Fruit fly (Drosophila melanogaster): Measurements from ENCODE around the gene CG14780.
A peak's percentile ranks its signal among the peaks of the same experiment; 100 is the strongest.

The CG14780 gene

dm6 chrX:1517618-1518017, 45.3 kb downstream of the CG14780 start (continued):
- TF ChIP-seq Atf6 (GFP tag; IDR thresholded peaks at IDR 0.05) (peak; percentile 63), CG3281 (GFP tag; optimal IDR thresholded peaks at IDR 0.05) (peak; percentile 4), Atf3 (GFP tag; optimal IDR thresholded peaks at IDR 0.05) (no peak), dm (GFP tag; optimal IDR thresholded peaks at IDR 0.05) (peak; percentile 7), kni (GFP tag; optimal IDR thresholded peaks at IDR 0.05) (peak; percentile 99), chif (GFP tag; optimal IDR thresholded peaks at IDR 0.05) (no peak), CG12104 (GFP tag; optimal IDR thresholded peaks at IDR 0.05) (no peak), CG17359 (tag; optimal IDR thresholded peaks at IDR 0.05) (no peak), CG7963 (GFP tag; IDR thresholded peaks at IDR 0.05; ENCODE audit: partially characterized antibody) (peak; percentile 76), repo (GFP tag; optimal IDR thresholded peaks at IDR 0.05) (peak; percentile 29), ttk (GFP tag; IDR thresholded peaks at IDR 0.05) (no peak), Max (GFP tag; optimal IDR thresholded peaks at IDR 0.05) (no peak), pb (GFP tag; optimal IDR thresholded peaks at IDR 0.05) (no peak), bbx (GFP tag; IDR thresholded peaks at IDR 0.05; ENCODE audit: partially characterized antibody) (peak; percentile 94), CG18599 (GFP tag; optimal IDR thresholded peaks at IDR 0.05) (peak; percentile 32), CG11398 (GFP tag; optimal IDR thresholded peaks at IDR 0.05) (no peak), pfk (GFP tag; optimal IDR thresholded peaks at IDR 0.05) (no peak), CG3847 (GFP tag; IDR thresholded peaks at IDR 0.05) (no peak), CG30431 (GFP tag; optimal IDR thresholded peaks at IDR 0.05) (no peak), CG34422 (GFP tag; IDR thresholded peaks at IDR 0.05) (no peak), slp2 (GFP tag; optimal IDR thresholded peaks at IDR 0.05) (no peak), Hr39 (optimal IDR thresholded peaks at IDR 0.05) (no peak), CG16863 (GFP tag; optimal IDR thresholded peaks at IDR 0.05) (peak; percentile 38), TFAM (GFP tag; optimal IDR thresholded peaks at IDR 0.05) (no peak), grn (GFP tag; optimal IDR thresholded peaks at IDR 0.05) (no peak), fd3F (GFP tag; optimal IDR thresholded peaks at IDR 0.05) (peak; percentile 7), CG1233 (GFP tag; optimal IDR thresholded peaks at IDR 0.05) (no peak), H15 (GFP tag; IDR thresholded peaks at IDR 0.05) (no peak), jing (GFP tag; optimal IDR thresholded peaks at IDR 0.05) (no peak), sug (tag; optimal IDR thresholded peaks at IDR 0.05) (peak; percentile 49), pzg (GFP tag; optimal IDR thresholded peaks at IDR 0.05) (peak; percentile 17), CkIIα-i1 (GFP tag; IDR thresholded peaks at IDR 0.05) (no peak), ase (GFP tag; IDR thresholded peaks at IDR 0.05) (no peak), Camta (GFP tag; optimal IDR thresholded peaks at IDR 0.05) (no peak), CG8359 (GFP tag; optimal IDR thresholded peaks at IDR 0.05; ENCODE audit: borderline replicate concordance) (no peak), CG18011 (GFP tag; optimal IDR thresholded peaks at IDR 0.05) (peak; percentile 15), gt (GFP tag; IDR thresholded peaks at IDR 0.05) (no peak), CG18262 (tag; optimal IDR thresholded peaks at IDR 0.05) (peak; percentile 29), cwo (GFP tag; optimal IDR thresholded peaks at IDR 0.05) (no peak), eve (GFP tag; optimal IDR thresholded peaks at IDR 0.05) (no peak), Deaf1 (tag; optimal IDR thresholded peaks at IDR 0.05) (no peak), E2f2 (GFP tag; IDR thresholded peaks at IDR 0.05) (peak; percentile 35; the same call in 1 of the 2 replicates), CG11093 (GFP tag; IDR thresholded peaks at IDR 0.05) (no peak), z (GFP tag; IDR thresholded peaks at IDR 0.05) (no peak), CG7372 (GFP tag; IDR thresholded peaks at IDR 0.05) (no peak), dati (GFP tag; IDR thresholded peaks at IDR 0.05) (no peak), Abd-B (GFP tag; optimal IDR thresholded peaks at IDR 0.05) (no peak), Rx (GFP tag; IDR thresholded peaks at IDR 0.05) (no peak), Dfd (GFP tag; optimal IDR thresholded peaks at IDR 0.05) (no peak), Antp (GFP tag; optimal IDR thresholded peaks at IDR 0.05) (peak; percentile 37), C15 (GFP tag; IDR thresholded peaks at IDR 0.05) (no peak), pros (GFP tag; optimal IDR thresholded peaks at IDR 0.05) (peak; percentile 97), CG14965 (GFP tag; optimal IDR thresholded peaks at IDR 0.05; ENCODE audit: borderline replicate concordance) (no peak)

Data from whole organism, embryonic.